Worm (Caenorhabditis elegans): ENCODE results near the gene rfip-1.

Gene rfip-1

DNA sequence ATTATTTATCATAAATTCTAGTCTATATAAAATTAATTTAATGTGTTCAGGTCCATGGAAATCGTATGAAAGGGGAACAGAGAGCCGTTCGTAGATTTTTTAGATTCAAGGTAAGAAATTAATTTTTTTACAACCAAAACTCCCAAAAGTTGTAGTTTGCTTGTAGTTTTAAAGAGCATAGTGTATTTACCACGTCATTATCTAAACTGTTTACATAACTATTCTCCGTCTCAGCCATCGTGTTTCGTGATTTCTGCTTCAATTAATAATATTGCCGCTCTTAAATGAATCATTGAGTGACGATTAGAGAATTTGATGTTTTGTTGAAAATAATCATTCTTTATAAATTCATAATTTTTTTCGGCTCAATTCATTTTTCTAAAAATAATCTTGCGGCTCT is 26.9 kb downstream of the rfip-1 start, which contains the start of gene cgt-3:
Gene cgt-3, plus strand, starts transcription at position 51 of the 400 bp plus-strand sequence.
- TF ChIP-seq lin-13 (GFP tag; optimal IDR thresholded peaks at IDR 0.05), result peak; percentile 13
- TF ChIP-seq fos-1 (tag; optimal IDR thresholded peaks at IDR 0.05), result peak; percentile 53
- TF ChIP-seq mab-5 (tag; optimal IDR thresholded peaks at IDR 0.05), result no peak

DNA sequence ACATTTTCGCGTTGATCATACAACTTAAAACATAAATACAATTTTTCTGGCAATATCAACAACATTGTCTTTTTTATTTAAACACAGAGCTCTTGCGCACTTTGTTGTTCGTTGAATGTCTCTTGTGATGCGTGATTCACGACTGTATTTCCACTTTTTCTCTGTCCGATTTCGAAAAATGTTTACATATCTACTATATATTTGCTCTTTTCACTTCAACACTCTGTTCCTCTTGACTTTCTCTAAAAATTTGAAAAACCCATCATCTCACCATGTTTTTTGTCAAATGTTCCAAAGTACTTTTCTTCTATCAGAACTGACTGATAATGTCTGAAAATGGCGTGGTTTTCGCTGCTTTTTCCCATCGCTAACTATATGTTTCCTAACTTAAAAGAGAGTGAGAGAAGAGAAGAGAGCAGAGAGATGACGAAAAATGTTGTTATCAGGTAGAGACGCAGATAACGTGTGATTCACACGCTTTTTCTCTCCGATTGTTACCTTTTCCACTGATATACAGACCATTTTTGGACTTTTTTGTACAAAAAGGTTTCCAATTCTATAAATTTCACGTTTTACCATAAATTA is 27.7 kb downstream of the rfip-1 start:
- TF ChIP-seq fos-1 (tag; optimal IDR thresholded peaks at IDR 0.05) (peak; percentile 98), ceh-82 (tag; optimal IDR thresholded peaks at IDR 0.05) (no peak), alr-1 (tag; optimal IDR thresholded peaks at IDR 0.05) (no peak), mab-5 (tag; optimal IDR thresholded peaks at IDR 0.05) (no peak), F13H6.1 (tag; optimal IDR thresholded peaks at IDR 0.05) (peak; percentile 14), Y55F3AM.14 (GFP tag; optimal IDR thresholded peaks at IDR 0.05) (no peak), sma-3 (GFP tag; optimal IDR thresholded peaks at IDR 0.05) (peak; percentile 9), dmd-4 (tag; optimal IDR thresholded peaks at IDR 0.05) (no peak), mbf-1 (tag; optimal IDR thresholded peaks at IDR 0.05) (no peak), nhr-129 (tag; optimal IDR thresholded peaks at IDR 0.05) (peak; percentile 40), C34F6.9 (tag; optimal IDR thresholded peaks at IDR 0.05) (no peak), unc-62 (GFP tag; optimal IDR thresholded peaks at IDR 0.05) (no peak), zag-1 (tag; optimal IDR thresholded peaks at IDR 0.05) (no peak), sma-9 (GFP tag; optimal IDR thresholded peaks at IDR 0.05) (peak; percentile 49), sma-9 (tag; optimal IDR thresholded peaks at IDR 0.05) (no peak), elt-1 (tag; optimal IDR thresholded peaks at IDR 0.05) (no peak), crh-2 (tag; optimal IDR thresholded peaks at IDR 0.05) (peak; percentile 68), lin-11 (tag; optimal IDR thresholded peaks at IDR 0.05) (no peak), nhr-23 (tag; optimal IDR thresholded peaks at IDR 0.05) (no peak), sem-4 (tag; optimal IDR thresholded peaks at IDR 0.05) (no peak)

DNA sequence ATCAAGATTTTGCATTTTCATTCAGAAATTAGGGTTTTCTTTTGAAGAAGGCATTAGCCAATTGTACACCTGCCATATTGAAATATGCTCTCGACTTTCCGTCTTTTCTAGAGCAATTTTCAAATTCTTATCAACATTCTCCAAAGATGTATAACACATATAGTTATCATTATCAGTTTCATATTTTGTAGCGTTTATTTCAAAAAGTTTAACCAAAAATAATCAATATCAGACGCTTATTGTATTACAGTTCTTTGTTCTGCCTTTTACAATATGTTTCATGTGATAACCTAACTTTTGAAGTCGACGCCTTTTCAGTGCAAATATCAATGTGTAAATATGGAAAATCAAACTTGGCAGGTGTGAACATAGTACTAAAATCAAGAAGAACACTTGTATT is 29.5 kb downstream of the rfip-1 start:
- TF ChIP-seq crh-2 (tag; optimal IDR thresholded peaks at IDR 0.05), result peak; percentile 9
- TF ChIP-seq gmeb-1 (tag; optimal IDR thresholded peaks at IDR 0.05), result peak; percentile 16
- TF ChIP-seq unc-62 (GFP tag; optimal IDR thresholded peaks at IDR 0.05), result no peak
- peak; percentile 50 for TF ChIP-seq fos-1 (tag; optimal IDR thresholded peaks at IDR 0.05)

DNA sequence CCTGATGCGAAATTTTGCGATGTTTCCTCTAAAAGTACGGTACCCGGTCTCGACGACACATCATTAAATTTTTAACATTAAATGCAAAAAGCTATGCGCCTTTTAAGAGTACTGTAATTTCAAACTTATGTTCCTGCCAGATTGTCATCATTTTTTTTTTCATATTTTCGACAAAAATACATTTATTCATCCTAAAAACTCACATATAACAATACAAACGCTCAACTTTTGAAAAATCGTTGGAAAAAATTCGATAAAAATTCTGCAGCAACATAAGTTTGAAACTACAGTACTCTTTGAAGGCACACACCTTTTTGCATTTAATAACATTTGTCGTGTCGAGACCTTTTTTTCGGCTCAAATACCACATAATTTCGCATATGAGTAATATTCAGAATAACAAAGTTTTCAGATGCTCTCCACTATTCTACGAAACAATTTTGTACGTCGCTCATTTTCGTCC is 32.7 kb downstream of the rfip-1 start, which contains the start of gene frh-1:
Gene frh-1, plus strand, starts transcription at position 413 of the 463 bp plus-strand sequence.
- TF ChIP-seq skn-1 (tag; optimal IDR thresholded peaks at IDR 0.05), result no peak
- TF ChIP-seq nhr-6 (tag; optimal IDR thresholded peaks at IDR 0.05), result no peak
- TF ChIP-seq R02D3.7 (tag; optimal IDR thresholded peaks at IDR 0.05), result no peak
- TF ChIP-seq unc-39 (tag; optimal IDR thresholded peaks at IDR 0.05), result no peak
- TF ChIP-seq nhr-77 (tag; optimal IDR thresholded peaks at IDR 0.05), result no peak
- no peak for TF ChIP-seq peb-1 (tag; optimal IDR thresholded peaks at IDR 0.05)
- no peak for TF ChIP-seq snpc-4 (tag; optimal IDR thresholded peaks at IDR 0.05)
- no peak for TF ChIP-seq nhr-237 (tag; optimal IDR thresholded peaks at IDR 0.05)

DNA sequence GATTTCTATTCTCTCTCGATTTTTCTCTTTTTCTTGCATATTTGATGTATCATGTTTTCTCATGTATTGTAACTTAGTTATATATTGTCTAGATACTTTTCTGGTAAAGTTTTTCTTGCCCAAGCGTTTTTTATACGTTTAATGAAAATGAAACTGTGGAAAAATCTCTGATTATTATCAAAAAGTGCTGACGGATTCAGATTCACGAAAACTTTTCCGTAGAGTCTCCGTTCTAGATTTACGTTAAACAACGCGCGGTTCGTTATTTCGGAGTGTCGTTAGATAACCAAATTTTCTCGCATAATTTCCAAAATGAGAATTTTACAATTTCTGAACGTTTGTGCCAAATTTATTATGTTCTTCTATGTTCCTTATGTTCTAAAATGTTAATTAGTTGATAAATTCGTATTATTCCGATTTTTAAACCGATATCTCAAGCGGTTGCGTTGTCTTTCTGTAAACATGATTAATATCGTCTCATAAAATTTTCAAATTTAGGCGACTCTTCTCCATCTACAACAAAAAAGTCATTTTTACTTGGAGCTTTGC is 33.9 kb downstream of the rfip-1 start, which contains the start of gene ptp-2:
Gene ptp-2, plus strand, starts transcription at position 499 of the 549 bp plus-strand sequence.
- TF ChIP-seq nhr-25 (tag; optimal IDR thresholded peaks at IDR 0.05), result no peak
- TF ChIP-seq nhr-129 (tag; optimal IDR thresholded peaks at IDR 0.05), result peak; percentile 38
- TF ChIP-seq ceh-16 (tag; optimal IDR thresholded peaks at IDR 0.05), result no peak
- TF ChIP-seq nhr-6 (tag; optimal IDR thresholded peaks at IDR 0.05), result no peak
- TF ChIP-seq unc-62 (GFP tag; optimal IDR thresholded peaks at IDR 0.05), result no peak
- TF ChIP-seq C34F6.9 (tag; optimal IDR thresholded peaks at IDR 0.05), result peak; percentile 69
- TF ChIP-seq unc-55 (GFP tag; optimal IDR thresholded peaks at IDR 0.05), result peak; percentile 48
- TF ChIP-seq ztf-1 (GFP tag; conservative IDR thresholded peaks at IDR 0.05), result no peak
- TF ChIP-seq lin-11 (tag; optimal IDR thresholded peaks at IDR 0.05), result no peak
- no peak for TF ChIP-seq zag-1 (tag; optimal IDR thresholded peaks at IDR 0.05)
- peak; percentile 19 for TF ChIP-seq lin-13 (GFP tag; optimal IDR thresholded peaks at IDR 0.05)
- no peak for TF ChIP-seq ceh-82 (tag; optimal IDR thresholded peaks at IDR 0.05)
- TF ChIP-seq gmeb-1 (tag; optimal IDR thresholded peaks at IDR 0.05), result peak; percentile 25
- TF ChIP-seq lsy-2 (tag; optimal IDR thresholded peaks at IDR 0.05), result peak in 1 of 2 experiments; percentile 66
- TF ChIP-seq fos-1 (tag; optimal IDR thresholded peaks at IDR 0.05), result no peak
- TF ChIP-seq ama-1 (optimal IDR thresholded peaks at IDR 0.05), result peak; percentile 19
- peak; percentile 49 for TF ChIP-seq ztf-4 (tag; optimal IDR thresholded peaks at IDR 0.05)
- no peak for TF ChIP-seq blmp-1 (tag; optimal IDR thresholded peaks at IDR 0.05; ENCODE audit: insufficient read depth)
- no peak for TF ChIP-seq nhr-77 (tag; optimal IDR thresholded peaks at IDR 0.05)
- TF ChIP-seq nhr-237 (tag; optimal IDR thresholded peaks at IDR 0.05), result no peak
- TF ChIP-seq snpc-4 (tag; optimal IDR thresholded peaks at IDR 0.05), result no peak
- TF ChIP-seq R02D3.7 (tag; optimal IDR thresholded peaks at IDR 0.05), result no peak
